Fruit fly (Drosophila melanogaster) whole organism, embryonic: ENCODE results near the gene Rpn11.

Source experiments
- B-H2 ChIP-seq: fragments of 200-800 bp; sonication (Bioruptor generic); optimal IDR thresholded peaks from 2 replicates; lab custom pipeline; 2018; ENCODE audit warnings: missing biosample characterization, mild to moderate bottlenecking, missing genetic modification characterization
- BEAF-32 ChIP-seq: fragments of 200-800 bp; sonication (Bioruptor generic); optimal IDR thresholded peaks from 3 replicates; lab custom pipeline; 2017; ENCODE audit warnings: missing biosample characterization, missing genetic modification characterization, mild to moderate bottlenecking, moderate library complexity, missing genetic modification reagents
- Blimp-1 ChIP-seq: fragments of 200-800 bp; sonication (Bioruptor generic); optimal IDR thresholded peaks from 3 replicates; lab custom pipeline; 2018; ENCODE audit warnings: missing biosample characterization, missing genetic modification characterization, mild to moderate bottlenecking, moderate library complexity, missing genetic modification reagents
- CG13287 ChIP-seq: fragments of 200-800 bp; sonication (Bioruptor generic); IDR thresholded peaks from 2 replicates; pipeline ENCODE4 v1.3.6; 2022; ENCODE audit warnings: missing biosample characterization, missing genetic modification characterization; ENCODE audit not compliant: partially characterized antibody
- CG15601 ChIP-seq: fragments of 200-800 bp; sonication (Bioruptor generic); optimal IDR thresholded peaks from 3 replicates; lab custom pipeline; 2019; ENCODE audit warnings: missing biosample characterization, mild to moderate bottlenecking, missing genetic modification characterization, moderate library complexity
- CG17912 ChIP-seq: fragments of 200-800 bp; sonication (Bioruptor generic); optimal IDR thresholded peaks from 2 replicates; lab custom pipeline; 2018; ENCODE audit warnings: missing biosample characterization, mild to moderate bottlenecking, missing genetic modification characterization
- CG18011 ChIP-seq: fragments of 200-800 bp; sonication (Bioruptor generic); optimal IDR thresholded peaks from 2 replicates; lab custom pipeline; 2017; ENCODE audit warnings: missing biosample characterization, missing genetic modification characterization, mild to moderate bottlenecking, moderate library complexity, missing genotype
- CG18764 ChIP-seq: fragments of 200-800 bp; sonication (Bioruptor generic); optimal IDR thresholded peaks from 3 replicates; lab custom pipeline; 2016; ENCODE audit warnings: missing biosample characterization, missing genetic modification characterization
- CG2875 ChIP-seq: fragments of 200-800 bp; sonication (Bioruptor generic); optimal IDR thresholded peaks from 2 replicates; lab custom pipeline; 2017; ENCODE audit warnings: missing biosample characterization, mild to moderate bottlenecking, missing genetic modification characterization, missing genetic modification reagents
- CG34376 ChIP-seq: fragments of 200-800 bp; sonication (Bioruptor generic); optimal IDR thresholded peaks from 2 replicates; lab custom pipeline; 2018; ENCODE audit warnings: missing biosample characterization, mild to moderate bottlenecking, missing genetic modification characterization
- CG4424 ChIP-seq: fragments of 200-800 bp; sonication (Bioruptor generic); optimal IDR thresholded peaks from 3 replicates; lab custom pipeline; 2016; ENCODE audit warnings: missing biosample characterization, missing genetic modification characterization
- CG5953 ChIP-seq: fragments of 200-800 bp; sonication (Bioruptor generic); IDR thresholded peaks from 2 replicates; pipeline ENCODE4 v1.3.6; 2022; ENCODE audit warnings: missing biosample characterization, missing genetic modification characterization
- CG6791 ChIP-seq: fragments of 200-800 bp; sonication (Bioruptor generic); IDR thresholded peaks from 3 replicates; pipeline ENCODE4 v1.3.6; 2022; ENCODE audit warnings: missing biosample characterization, missing genetic modification characterization; ENCODE audit not compliant: partially characterized antibody
- CG7928 ChIP-seq: fragments of 200-800 bp; sonication (Bioruptor generic); optimal IDR thresholded peaks from 2 replicates; lab custom pipeline; 2017; ENCODE audit warnings: missing biosample characterization, mild to moderate bottlenecking, missing genetic modification characterization
- CG7987 ChIP-seq: fragments of 200-800 bp; sonication (Bioruptor generic); optimal IDR thresholded peaks from 2 replicates; lab custom pipeline; 2018; ENCODE audit warnings: missing biosample characterization, mild to moderate bottlenecking, missing genetic modification characterization, moderate library complexity
- CG8281 ChIP-seq: fragments of 200-800 bp; sonication (Bioruptor generic); optimal IDR thresholded peaks from 2 replicates; lab custom pipeline; 2018; ENCODE audit warnings: missing biosample characterization, mild to moderate bottlenecking, missing genetic modification characterization, moderate library complexity
- CG9727 ChIP-seq: fragments of 200-800 bp; sonication (Bioruptor generic); optimal IDR thresholded peaks from 3 replicates; lab custom pipeline; 2017; ENCODE audit warnings: missing biosample characterization, mild to moderate bottlenecking, missing genetic modification characterization
- CHES-1-like ChIP-seq: fragments of 200-800 bp; sonication (Bioruptor generic); optimal IDR thresholded peaks from 2 replicates; lab custom pipeline; 2016; ENCODE audit warnings: missing biosample characterization, missing genetic modification characterization
- Dll ChIP-seq: fragments of 200-800 bp; sonication (Bioruptor generic); IDR thresholded peaks from 4 replicates; pipeline ENCODE4 v1.3.6; 2022; ENCODE audit warnings: missing biosample characterization, missing genetic modification characterization; ENCODE audit not compliant: partially characterized antibody
- Dref ChIP-seq: fragments of 200-800 bp; sonication (Bioruptor generic); IDR thresholded peaks from 2 replicates; pipeline ENCODE4 v1.3.6; 2022; ENCODE audit warnings: missing biosample characterization, missing genetic modification characterization
- ERR ChIP-seq: fragments of 200-800 bp; sonication (Bioruptor generic); optimal IDR thresholded peaks from 2 replicates; lab custom pipeline; 2016; ENCODE audit warnings: missing biosample characterization, missing genetic modification characterization
- Fer2 ChIP-seq: fragments of 200-800 bp; sonication (Bioruptor generic); optimal IDR thresholded peaks from 2 replicates; lab custom pipeline; 2018; ENCODE audit warnings: missing biosample characterization, mild to moderate bottlenecking, missing genetic modification characterization, moderate library complexity
- Gug ChIP-seq: fragments of 200-800 bp; sonication (Bioruptor generic); IDR thresholded peaks from 4 replicates; pipeline ENCODE4 v1.3.6; 2022; ENCODE audit warnings: missing biosample characterization, missing genetic modification characterization
- H15 ChIP-seq: fragments of 200-800 bp; sonication (Bioruptor generic); IDR thresholded peaks from 3 replicates; pipeline ENCODE4 v1.3.6; 2022; ENCODE audit warnings: missing biosample characterization, missing genetic modification characterization
- HLH4C ChIP-seq: fragments of 200-800 bp; sonication (Bioruptor generic); IDR thresholded peaks from 3 replicates; pipeline ENCODE4 v1.3.6; 2022; ENCODE audit warnings: missing biosample characterization, missing genetic modification characterization; ENCODE audit not compliant: partially characterized antibody
- HLH54F ChIP-seq: fragments of 200-800 bp; sonication (Bioruptor generic); optimal IDR thresholded peaks from 3 replicates; lab custom pipeline; 2016; ENCODE audit warnings: missing biosample characterization, missing genetic modification characterization
- HmgZ ChIP-seq: fragments of 200-800 bp; sonication (Bioruptor generic); optimal IDR thresholded peaks from 2 replicates; lab custom pipeline; 2018; ENCODE audit warnings: missing biosample characterization, mild to moderate bottlenecking, missing genetic modification characterization
- Med ChIP-seq: fragments of 200-800 bp; sonication (Bioruptor generic); peaks from one replicate; lab custom pipeline; 2016; ENCODE audit warnings: missing biosample characterization, missing genetic modification characterization, mild to moderate bottlenecking, inconsistent platforms, moderate library complexity
- NC2α ChIP-seq: fragments of 200-800 bp; sonication (Bioruptor generic); optimal IDR thresholded peaks from 2 replicates; lab custom pipeline; 2016; ENCODE audit warnings: missing biosample characterization, missing genetic modification characterization
- Nf-YA ChIP-seq: fragments of 200-800 bp; sonication (Bioruptor generic); IDR thresholded peaks from 2 replicates; pipeline ENCODE4 v1.3.6; 2022; ENCODE audit warnings: missing biosample characterization, missing genetic modification characterization
- Optix ChIP-seq: fragments of 200-800 bp; sonication (Bioruptor generic); IDR thresholded peaks from 3 replicates; pipeline ENCODE4 v1.3.6; 2022; ENCODE audit warnings: missing biosample characterization, missing genetic modification characterization
- PHDP ChIP-seq: fragments of 200-800 bp; sonication (Bioruptor generic); optimal IDR thresholded peaks from 3 replicates; lab custom pipeline; 2018; ENCODE audit warnings: missing biosample characterization, mild to moderate bottlenecking, missing genetic modification characterization, moderate library complexity
- Rfx ChIP-seq: fragments of 200-800 bp; sonication (Bioruptor generic); IDR thresholded peaks from 2 replicates; pipeline ENCODE4 v1.3.6; 2022; ENCODE audit warnings: missing biosample characterization, missing genetic modification characterization
- bbx ChIP-seq: fragments of 200-800 bp; sonication (Bioruptor generic); IDR thresholded peaks from 2 replicates; pipeline ENCODE4 v1.3.6; 2022; ENCODE audit warnings: missing biosample characterization, missing genetic modification characterization; ENCODE audit not compliant: partially characterized antibody
- cato ChIP-seq: fragments of 200-800 bp; sonication (Bioruptor generic); optimal IDR thresholded peaks from 2 replicates; lab custom pipeline; 2016; ENCODE audit warnings: missing biosample characterization, missing genetic modification characterization, borderline replicate concordance
- crc ChIP-seq: fragments of 200-800 bp; sonication (Bioruptor generic); optimal IDR thresholded peaks from 2 replicates; lab custom pipeline; 2016; ENCODE audit warnings: missing biosample characterization, missing genetic modification characterization
- fd64A ChIP-seq: fragments of 200-800 bp; sonication (Bioruptor generic); optimal IDR thresholded peaks from 3 replicates; lab custom pipeline; 2018; ENCODE audit warnings: missing biosample characterization, mild to moderate bottlenecking, missing genetic modification characterization
- hbn ChIP-seq: fragments of 200-800 bp; sonication (Bioruptor generic); IDR thresholded peaks from 2 replicates; pipeline ENCODE4 v1.3.6; 2022; ENCODE audit warnings: missing biosample characterization, missing genetic modification characterization; ENCODE audit not compliant: partially characterized antibody
- insv ChIP-seq, 2 experiments: fragments of 200-800 bp; sonication (Bioruptor generic); optimal IDR thresholded peaks; 3 replicates each; lab custom pipeline; 2016 to 2018; ENCODE audit warnings: missing biosample characterization in 2 of 2, missing genetic modification characterization in 2 of 2
- inv ChIP-seq: fragments of 200-800 bp; sonication (Bioruptor generic); IDR thresholded peaks from 2 replicates; pipeline ENCODE4 v1.3.6; 2022; ENCODE audit warnings: missing biosample characterization, missing genetic modification characterization; ENCODE audit not compliant: partially characterized antibody
- lola ChIP-seq, 3 experiments: fragments of >200 bp in 2 of 3; fragments of 200-800 bp in 1 of 3; sonication (Bioruptor generic) in 1 of 3; optimal IDR thresholded peaks; 2 replicates each; lab custom pipeline; 2017 to 2019; ENCODE audit warnings: missing biosample characterization in 3 of 3, missing genetic modification characterization in 3 of 3, mild to moderate bottlenecking in 1 of 3, moderate library complexity in 1 of 3
- nmo ChIP-seq: fragments of 200-800 bp; sonication (Bioruptor generic); optimal IDR thresholded peaks from 2 replicates; lab custom pipeline; 2018; ENCODE audit warnings: missing biosample characterization, mild to moderate bottlenecking, missing genetic modification characterization, moderate library complexity
- phol ChIP-seq: fragments of 200-800 bp; sonication (Bioruptor generic); optimal IDR thresholded peaks from 3 replicates; lab custom pipeline; 2018; ENCODE audit warnings: missing biosample characterization, mild to moderate bottlenecking, missing genetic modification characterization, moderate library complexity
- pzg ChIP-seq: fragments of 200-800 bp; sonication (Bioruptor generic); optimal IDR thresholded peaks from 3 replicates; lab custom pipeline; 2018; ENCODE audit warnings: missing biosample characterization, mild to moderate bottlenecking, missing genetic modification characterization, moderate library complexity
- row ChIP-seq: fragments of 200-800 bp; sonication (Bioruptor generic); IDR thresholded peaks from 3 replicates; pipeline ENCODE4 v1.3.6; 2022; ENCODE audit warnings: missing biosample characterization, missing genetic modification characterization
- zfh1 ChIP-seq: fragments of 200-800 bp; sonication (Bioruptor generic); IDR thresholded peaks from 3 replicates; pipeline ENCODE4 v1.3.6; 2022; ENCODE audit warnings: missing biosample characterization, missing genetic modification characterization

The Rpn11 gene

dm6 chr2L:5058094-5058493 lies 1.5 kb downstream of the Rpn11 start, which contains the start of gene Nepl3 (continued):
- no peak for TF ChIP-seq H15 (GFP tag; lab: Robert Waterston, UW)
- no peak for TF ChIP-seq crc (GFP tag; lab: Kevin White, UChicago)
- TF ChIP-seq B-H2 (GFP tag; lab: Kevin White, UChicago) = no peak
- peak; percentile 28; the same call in 1 of the 2 replicates for TF ChIP-seq bbx (GFP tag; lab: Robert Waterston, UW)
- TF ChIP-seq lola (GFP tag; optimal IDR thresholded peaks at IDR 0.05; lab: Kevin White, UChicago) = no peak
- no peak for TF ChIP-seq cato (GFP tag; lab: Kevin White, UChicago)
- peak; percentile 69 for TF ChIP-seq Dll (GFP tag; lab: Robert Waterston, UW)
- TF ChIP-seq Fer2 (tag; lab: Kevin White, UChicago) = no peak
- peak; percentile 44; the same call in 1 of the 3 replicates for TF ChIP-seq HLH4C (GFP tag; lab: Robert Waterston, UW)
- peak; percentile 65 for TF ChIP-seq BEAF-32
- 0 out of 2 replicates have a peak, but pooled peaks have one; percentile 51 for TF ChIP-seq hbn (GFP tag; lab: Robert Waterston, UW)
- no peak for TF ChIP-seq Gug (GFP tag; lab: Robert Waterston, UW)
- no peak for TF ChIP-seq Optix

dm6 chr2L:5055528-5055927 lies 4.1 kb downstream of the Rpn11 start:
- TF ChIP-seq BEAF-32 = no peak
- no peak for TF ChIP-seq CG13287
- TF ChIP-seq CG18764 = no peak
- TF ChIP-seq CG5953 (GFP tag; lab: Robert Waterston, UW) = no peak
- TF ChIP-seq fd64A (GFP tag; lab: Kevin White, UChicago) = no peak
- TF ChIP-seq CG8281 (tag; lab: Kevin White, UChicago) = no peak
- TF ChIP-seq zfh1 (GFP tag; lab: Robert Waterston, UW) = no peak
- TF ChIP-seq CG2875 (GFP tag; lab: Kevin White, UChicago) = no peak
- peak; percentile 61 for TF ChIP-seq Med (GFP tag; lab: Kevin White, UChicago)
- TF ChIP-seq CG18011 (GFP tag; lab: Kevin White, UChicago) = no peak
- no peak for TF ChIP-seq CG4424 (GFP tag; lab: Kevin White, UChicago)
- no peak for TF ChIP-seq NC2α (GFP tag; lab: Kevin White, UChicago)
- peak; percentile 96 for TF ChIP-seq phol (tag; lab: Kevin White, UChicago)

dm6 chr2L:5054953-5055352 lies 4.6 kb downstream of the Rpn11 start, which contains the start of the genes CG14036 and His3.3A:
TSS of gene CG14036 (minus strand) at chr2L:5055016.
TSS of gene His3.3A (plus strand) at chr2L:5055058.
- TF ChIP-seq Dref (GFP tag; lab: Robert Waterston, UW) = peak; percentile 91
- peak; percentile 51; the same call in 2 of the 3 replicates for TF ChIP-seq row (GFP tag; lab: Robert Waterston, UW)
- peak; percentile 32 for TF ChIP-seq CG9727 (GFP tag; lab: Kevin White, UChicago)
- peak; percentile 42 for TF ChIP-seq CG34376 (GFP tag; lab: Kevin White, UChicago)
- peak; percentile 43; the same call in 1 of the 2 replicates for TF ChIP-seq inv
- peak; percentile 74 for TF ChIP-seq HmgZ (tag; lab: Kevin White, UChicago)
- peak in 1 of 2 experiments; percentile 14 for TF ChIP-seq insv (GFP tag; optimal IDR thresholded peaks at IDR 0.05; lab: Kevin White, UChicago)
- peak; percentile 1 for TF ChIP-seq CG7928
- TF ChIP-seq Rfx (GFP tag; lab: Robert Waterston, UW) = peak; percentile 42
- TF ChIP-seq PHDP = peak; percentile 4
- TF ChIP-seq HLH54F (GFP tag; lab: Kevin White, UChicago) = peak; percentile 12
- peak; percentile 56 for TF ChIP-seq nmo
- TF ChIP-seq CG6791 = peak; percentile 70; the same call in 2 of the 3 replicates
- peak; percentile 53 for TF ChIP-seq CHES-1-like (GFP tag; lab: Kevin White, UChicago)
- TF ChIP-seq Blimp-1 (GFP tag; lab: Kevin White, UChicago) = peak; percentile 69
- peak; percentile 27 for TF ChIP-seq CG7987
- no peak for TF ChIP-seq ERR (GFP tag; lab: Kevin White, UChicago)
- no peak for TF ChIP-seq CG17912
- TF ChIP-seq pzg = peak; percentile 96
- TF ChIP-seq Dll (GFP tag; lab: Robert Waterston, UW) = peak; percentile 56; the same call in 1 of the 4 replicates
- TF ChIP-seq Nf-YA (GFP tag; lab: Robert Waterston, UW) = no peak
- peak; percentile 23 for TF ChIP-seq CG15601 (tag; lab: Kevin White, UChicago)
